Fruit fly (Drosophila melanogaster) ovary, adult (tissue): ENCODE measurements around the gene CG12170.

ENCODE experiments used
- CG17801 ChIP-seq: fragments of 200-800 bp; optimal IDR thresholded peaks from 2 replicates; lab custom pipeline; 2019; ENCODE audit warnings: missing biosample characterization, mild to moderate bottlenecking, missing genetic modification characterization, moderate library complexity; ENCODE audit not compliant: partially characterized antibody

Gene CG12170

DNA sequence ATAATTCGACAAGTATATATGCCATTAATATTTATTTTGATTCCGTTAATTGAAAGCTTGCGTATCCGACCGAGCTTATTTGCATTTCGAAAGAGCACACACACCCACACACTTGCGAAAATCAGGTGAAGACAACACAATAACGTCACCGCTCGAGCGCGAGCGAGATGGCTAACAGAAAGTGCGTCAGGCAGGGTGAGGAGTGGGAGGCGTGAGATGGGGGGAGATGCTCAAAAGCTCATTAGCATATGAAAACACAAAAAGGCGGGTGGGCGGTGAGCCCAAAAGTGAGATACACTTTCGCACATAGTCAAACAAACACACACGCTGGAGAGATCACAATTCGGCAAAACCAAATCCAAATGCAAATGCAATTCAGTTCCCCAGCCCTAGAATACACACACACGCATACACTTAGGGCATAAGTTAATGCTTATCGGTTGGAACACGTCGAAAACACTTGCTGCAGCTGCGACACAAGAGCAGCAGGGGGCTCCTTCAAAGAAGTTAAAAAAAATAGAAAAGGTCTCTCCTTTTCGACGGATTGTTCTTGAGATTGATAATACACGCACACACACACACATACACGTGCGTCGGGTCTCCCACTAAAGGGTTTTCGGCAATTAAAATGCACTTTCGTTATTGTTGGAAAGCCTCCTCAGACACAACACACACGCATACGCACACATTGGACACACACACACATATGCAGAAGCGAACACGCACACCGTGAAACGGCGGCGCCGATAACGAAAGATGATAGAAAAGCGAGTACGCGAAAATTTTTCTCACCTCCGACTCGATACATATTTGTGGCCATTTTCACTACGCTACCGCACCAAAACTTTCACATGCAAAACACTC lies 10.9 kb downstream of the CG12170 start:
- TF ChIP-seq CG17801 (GFP tag; lab: Kevin White, UChicago), result no peak

- TF ChIP-seq CG17801 (GFP tag; lab: Kevin White, UChicago), result no peak
These were observed 11.8 kb downstream of the CG12170 start, which contains the start of the genes MTA1-like and Sec23 for dm6 chr3R:5648569-5649476. Gene MTA1-like (minus strand): TSS chr3R:5648738. Gene Sec23 (plus strand): TSS chr3R:5649065.

DNA sequence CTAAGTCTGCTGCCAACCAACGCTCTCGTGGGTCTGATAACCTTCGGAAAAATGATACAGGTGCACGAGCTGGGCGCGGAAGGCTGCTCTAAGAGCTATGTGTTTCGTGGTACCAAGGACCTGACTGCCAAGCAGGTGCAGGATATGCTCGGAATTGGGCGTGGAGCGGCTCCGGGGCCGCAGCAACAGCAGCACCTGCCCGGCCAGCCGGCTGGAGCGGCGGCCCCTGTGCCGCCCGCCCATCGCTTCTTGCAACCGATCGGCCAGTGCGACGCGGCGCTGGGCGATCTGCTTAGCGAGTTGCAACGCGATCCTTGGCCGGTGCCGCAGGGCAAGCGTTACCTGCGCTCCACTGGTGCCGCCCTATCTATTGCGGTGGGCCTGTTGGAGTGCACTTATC lies 12.9 kb downstream of the CG12170 start:
- TF ChIP-seq CG17801 (GFP tag; lab: Kevin White, UChicago), result no peak

DNA sequence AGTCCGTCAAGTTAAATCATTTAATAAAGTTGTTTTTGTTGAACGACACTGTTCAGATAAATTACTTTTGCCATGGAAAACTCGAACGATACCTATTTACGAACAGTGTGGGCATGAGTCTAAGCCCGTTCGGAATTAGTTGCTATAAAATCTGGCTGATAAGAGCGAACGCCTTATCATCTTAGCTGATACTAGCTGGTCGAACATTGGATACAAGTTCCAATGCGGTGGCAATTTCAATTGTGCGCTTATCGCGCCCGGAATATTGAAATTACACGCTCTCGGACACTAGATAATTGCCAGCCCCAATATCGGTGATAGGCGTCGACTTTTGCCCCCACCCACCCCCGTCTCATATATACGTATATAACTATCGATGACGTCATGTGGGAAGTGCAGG lies 16.9 kb downstream of the CG12170 start:
- no peak for TF ChIP-seq CG17801 (GFP tag; lab: Kevin White, UChicago)

dm6 chr3R:5654692-5655181 lies 17.7 kb downstream of the CG12170 start, which contains the start of the genes elm and MED27:
Gene elm (minus strand): TSS chr3R:5654861.
Gene MED27 (plus strand): TSS chr3R:5655139.
- peak; percentile 93 for TF ChIP-seq CG17801 (GFP tag; lab: Kevin White, UChicago)

DNA sequence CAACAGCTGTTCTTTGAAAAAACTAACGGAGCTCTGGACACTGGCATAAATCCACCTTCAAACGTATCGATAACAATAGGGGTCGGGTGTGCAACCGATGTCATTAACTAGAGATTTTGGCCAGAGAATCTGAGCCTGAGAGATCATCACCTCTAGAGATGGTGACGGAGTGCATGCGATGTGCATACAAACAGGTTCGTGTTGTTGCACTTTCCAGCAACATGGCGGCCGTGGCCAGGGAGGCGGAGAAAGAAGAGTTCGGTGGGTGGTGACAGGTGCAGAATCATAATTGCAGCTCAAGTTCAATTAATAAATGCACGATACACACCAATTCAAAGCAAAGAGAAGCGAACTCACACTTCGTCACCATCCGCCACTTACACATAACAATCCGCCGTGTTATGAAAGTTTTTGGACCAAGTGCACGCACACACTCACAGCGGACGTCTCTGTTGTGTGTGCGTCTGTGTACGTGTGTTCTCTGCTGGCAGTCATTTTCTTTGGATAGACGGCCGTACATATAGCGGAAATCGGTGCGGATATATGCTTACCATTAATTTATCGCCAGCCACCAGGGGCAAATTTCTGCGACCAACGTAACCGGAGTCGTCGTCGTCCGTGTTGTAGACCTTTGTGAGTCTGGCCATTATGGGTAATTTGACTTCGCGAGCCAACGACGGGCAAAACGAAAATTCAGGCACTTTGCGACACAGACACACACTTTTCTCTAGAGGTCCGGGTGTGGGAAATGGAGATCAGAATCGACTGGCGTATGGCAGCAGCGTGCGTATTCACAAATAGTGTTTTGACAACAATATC lies 22.2 kb downstream of the CG12170 start:
- TF ChIP-seq CG17801 (GFP tag; lab: Kevin White, UChicago), result no peak

DNA sequence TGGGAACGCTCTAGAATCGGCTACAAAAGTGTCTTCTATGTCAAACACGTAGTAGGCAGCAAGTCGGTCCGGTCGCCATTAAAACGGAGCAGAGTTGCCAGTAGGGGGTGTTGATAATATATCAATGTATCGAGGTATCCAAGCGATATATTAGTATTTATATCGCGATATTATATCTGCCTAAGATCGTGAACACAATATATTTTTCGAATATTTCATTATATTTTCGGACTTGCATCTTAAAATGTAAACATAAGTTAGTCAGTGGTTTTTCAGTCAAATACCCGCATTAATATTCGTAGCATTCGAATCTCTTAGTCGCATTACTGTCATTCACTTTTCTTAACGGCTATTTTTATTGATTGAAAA lies 22.8 kb downstream of the CG12170 start, which contains the start of gene CG2182:
Gene CG2182, minus strand, starts transcription at position 84 of the 369 bp plus-strand sequence.
- no peak for TF ChIP-seq CG17801 (GFP tag; lab: Kevin White, UChicago)

dm6 chr3R:5660198-5660893 lies 23.3 kb downstream of the CG12170 start, which contains the start of gene Wdr33:
Gene Wdr33 (plus strand): TSS chr3R:5660635.
- TF ChIP-seq CG17801 (GFP tag; lab: Kevin White, UChicago), result no peak

DNA sequence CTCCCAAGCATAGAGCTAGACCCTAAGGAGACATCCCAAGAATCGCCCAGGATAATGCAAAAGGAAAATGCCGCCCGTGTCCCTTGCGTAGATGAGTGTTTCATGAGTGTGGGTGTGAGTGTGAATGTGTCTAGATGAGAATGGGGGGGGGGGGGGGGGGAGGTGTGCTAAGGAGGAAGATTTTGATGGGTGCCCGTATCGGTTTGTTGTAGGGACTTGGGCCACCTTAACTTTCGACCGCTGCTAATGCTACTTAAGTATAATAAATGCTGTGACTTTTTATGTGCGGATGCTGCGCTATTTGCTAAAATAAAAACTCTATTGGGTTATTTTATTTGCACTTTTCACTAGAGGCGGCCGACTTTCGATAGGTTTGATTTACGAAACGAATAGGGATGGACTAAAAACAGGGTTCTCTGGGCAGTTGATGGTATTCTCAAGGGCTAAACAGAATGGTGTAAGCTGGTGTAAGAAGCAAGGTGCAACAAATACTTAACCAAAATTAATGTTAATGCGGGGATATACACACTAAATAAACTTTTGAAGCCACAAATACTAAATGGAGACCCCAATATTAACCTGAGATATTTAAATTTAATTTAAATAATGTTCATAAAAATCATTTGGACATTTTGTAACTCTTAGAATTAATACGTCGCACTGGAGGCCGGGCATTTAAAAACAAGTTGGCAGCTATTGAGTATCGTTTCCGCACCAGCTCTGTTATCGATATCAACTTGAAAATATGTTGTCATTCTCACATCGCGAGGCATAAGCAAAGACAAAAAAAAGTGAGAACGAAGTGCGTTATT lies 32.1 kb downstream of the CG12170 start, which contains the start of the genes Xe7 and Atg17:
Gene Xe7, minus strand, starts transcription at position 407 of the 812 bp plus-strand sequence.
Gene Atg17, plus strand, starts transcription at position 786 of the 812 bp plus-strand sequence.
- peak; percentile 88 for TF ChIP-seq CG17801 (GFP tag; lab: Kevin White, UChicago)

- TF ChIP-seq CG17801 (GFP tag; lab: Kevin White, UChicago), result no peak
These were observed 33.0 kb downstream of the CG12170 start for dm6 chr3R:5669740-5670659.

- peak; percentile 30 for TF ChIP-seq CG17801 (GFP tag; lab: Kevin White, UChicago)
These were observed 33.7 kb downstream of the CG12170 start for dm6 chr3R:5670660-5671264.
